Fruit fly (Drosophila melanogaster) whole organism, embryonic: ENCODE data around the gene CG5104.
"Not testable (repeated sequence)": the region's sequence is repeated elsewhere in the genome, so short reads cannot be mapped to it uniquely, and the experiment has no call there.

Experiments used
- CG14441 ChIP-seq: fragments of 200-800 bp; sonication (Bioruptor generic); IDR thresholded peaks from 2 replicates; pipeline ENCODE4 v1.3.6; 2022; ENCODE audit warnings: missing biosample characterization, missing genetic modification characterization
- CG5180 ChIP-seq: fragments of 200-800 bp; sonication (Bioruptor generic); optimal IDR thresholded peaks from 3 replicates; lab custom pipeline; 2017; ENCODE audit warnings: missing biosample characterization, missing genetic modification characterization, mild to moderate bottlenecking, moderate library complexity, missing genetic modification reagents
- ash1 ChIP-seq: fragments of 200-800 bp; sonication (Bioruptor generic); optimal IDR thresholded peaks from 2 replicates; lab custom pipeline; 2018; ENCODE audit warnings: missing biosample characterization, mild to moderate bottlenecking, missing genetic modification characterization
- sim ChIP-seq: fragments of 200-800 bp; sonication (Bioruptor generic); IDR thresholded peaks from 2 replicates; pipeline ENCODE4 v1.3.6; 2022; ENCODE audit warnings: missing biosample characterization, missing genetic modification characterization
- trh ChIP-seq: fragments of 200-800 bp; sonication (Bioruptor generic); optimal IDR thresholded peaks from 2 replicates; lab custom pipeline; 2016; ENCODE audit warnings: missing biosample characterization, missing genetic modification characterization

DNA sequence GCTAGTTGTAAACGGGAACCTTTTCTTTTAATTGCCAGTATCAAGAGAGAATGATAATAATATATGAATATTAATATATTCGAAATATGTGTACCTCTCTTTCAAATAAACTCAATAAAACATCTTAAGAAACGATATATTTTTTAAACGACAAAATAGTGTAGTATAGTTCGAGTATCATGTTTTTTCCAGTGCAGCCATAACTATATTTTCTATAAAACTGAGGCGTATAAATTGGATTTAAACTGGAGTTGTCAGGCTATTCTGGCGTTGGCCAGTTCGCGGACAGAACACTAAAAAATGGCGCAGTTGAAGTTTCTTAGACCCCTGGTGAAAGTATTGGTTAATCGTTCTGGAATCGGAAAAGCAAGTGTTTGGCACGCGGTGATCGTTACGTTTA lies 16.9 kb upstream of the CG5104 start, which contains the start of gene CG17637:
- TF ChIP-seq CG14441; ash1 (GFP tag; lab: Kevin White, UChicago); CG5180 (GFP tag; lab: Kevin White, UChicago); trh (GFP tag; lab: Kevin White, UChicago); sim (GFP tag; lab: Robert Waterston, UW): not testable (repeated sequence)
